Worm (Caenorhabditis elegans) whole organism, dauer: ENCODE data around the gene Y53F4A.2.

Experiments
- unc-62 ChIP-seq: sonication (generic microtip); optimal IDR thresholded peaks from 2 replicates; lab custom pipeline; 2017; ENCODE audit warnings: missing biosample characterization, missing genetic modification reagents, missing genetic modification characterization

The Y53F4A.2 gene

DNA sequence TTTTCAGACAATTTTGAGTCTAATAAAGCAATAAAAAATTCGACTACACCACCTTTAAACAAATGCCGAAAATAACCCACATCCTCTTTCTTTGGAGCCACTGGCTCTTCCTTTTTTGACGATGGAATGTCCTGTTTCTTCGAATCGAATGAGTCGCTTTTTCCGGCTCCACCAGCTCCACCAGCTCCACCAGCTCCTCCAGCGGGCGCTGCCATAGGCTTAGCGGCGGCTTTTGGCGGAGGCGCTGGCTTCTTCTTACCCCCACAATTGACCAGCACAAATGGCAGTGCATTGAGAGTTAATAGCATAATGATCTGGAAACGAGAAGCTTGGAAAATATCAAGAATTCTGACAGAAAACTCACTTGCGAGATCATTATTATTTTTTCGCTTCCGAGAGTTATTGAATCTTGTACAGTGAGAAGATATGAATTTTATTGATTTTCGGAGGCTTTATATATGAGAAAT lies at the start of gene Y53F4A.2:
Y53F4A.2 (minus strand) TSS at position 417 of the 467 bp plus-strand sequence.
- TF ChIP-seq unc-62, result no peak

DNA sequence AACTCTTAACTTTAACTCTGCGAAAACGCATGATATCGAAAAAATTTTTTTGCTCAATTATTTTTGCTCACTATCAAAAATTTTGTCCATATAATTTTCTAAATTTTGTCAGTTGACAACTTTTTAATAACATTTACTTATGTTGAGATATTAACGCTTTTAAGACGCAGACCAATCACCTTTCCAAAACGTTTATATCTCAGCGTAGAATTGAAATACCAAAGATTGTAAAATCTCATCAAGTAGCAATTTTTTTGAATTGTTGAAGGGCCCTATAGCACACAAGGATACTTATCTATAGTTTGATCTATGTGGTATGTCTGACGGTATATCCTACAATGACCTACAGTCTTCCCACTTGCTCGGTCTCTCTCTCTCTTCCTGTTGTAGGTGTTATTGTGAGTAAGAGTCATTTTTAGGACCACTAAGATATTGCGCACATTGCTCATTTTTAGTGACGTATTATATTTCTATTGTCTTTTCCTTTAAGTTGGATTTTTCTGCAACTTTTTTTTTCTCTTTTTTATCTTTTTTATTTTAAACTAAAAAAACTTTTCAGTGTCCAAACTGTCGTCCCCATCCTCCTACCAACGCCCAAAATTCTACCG lies 42.3 kb upstream of the Y53F4A.2 start, which contains the start of gene pde-3:
pde-3 (plus strand) TSS at position 558 of the 608 bp plus-strand sequence.
- TF ChIP-seq unc-62, result no peak

DNA sequence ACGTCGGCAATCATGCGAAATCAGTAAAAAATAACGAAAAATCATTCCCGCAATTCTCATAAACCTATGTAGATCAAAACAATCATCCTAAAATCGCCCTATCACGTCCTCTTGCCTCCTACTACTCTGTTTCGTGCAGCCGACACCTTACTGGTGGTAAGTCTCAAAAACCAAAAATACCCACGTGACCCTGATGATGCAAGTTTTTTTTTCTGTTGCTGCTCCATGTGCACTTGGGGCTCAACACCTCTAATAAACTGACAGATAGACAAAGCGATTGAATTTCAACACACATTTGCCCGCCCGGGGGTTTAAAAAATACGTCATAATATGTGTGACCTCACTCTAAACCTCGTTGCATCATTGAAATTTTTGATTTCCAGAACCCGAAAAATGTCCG lies 39.9 kb upstream of the Y53F4A.2 start:
- no peak for TF ChIP-seq unc-62

DNA sequence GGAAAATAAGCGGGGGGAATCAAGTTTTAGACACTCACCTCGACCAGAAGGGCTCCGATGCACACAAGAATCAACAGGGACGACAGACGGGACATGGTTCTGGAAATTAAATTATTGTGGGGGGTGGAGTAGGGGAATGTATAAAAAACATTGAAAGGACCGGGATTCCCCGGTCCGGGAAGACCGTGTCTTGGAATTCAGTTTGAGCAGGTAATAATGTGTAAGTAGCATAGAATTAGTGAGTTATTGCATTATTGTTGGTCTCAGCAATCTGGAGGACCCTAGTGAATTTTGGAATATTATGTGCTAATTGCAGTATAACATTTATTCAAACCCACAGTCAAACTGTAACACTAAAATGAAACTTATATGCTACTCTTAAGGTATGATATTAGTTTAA lies 33.4 kb upstream of the Y53F4A.2 start, which contains the start of gene R03C1.1:
R03C1.1 (minus strand) TSS at position 101 of the 400 bp plus-strand sequence.
- no peak for TF ChIP-seq unc-62

DNA sequence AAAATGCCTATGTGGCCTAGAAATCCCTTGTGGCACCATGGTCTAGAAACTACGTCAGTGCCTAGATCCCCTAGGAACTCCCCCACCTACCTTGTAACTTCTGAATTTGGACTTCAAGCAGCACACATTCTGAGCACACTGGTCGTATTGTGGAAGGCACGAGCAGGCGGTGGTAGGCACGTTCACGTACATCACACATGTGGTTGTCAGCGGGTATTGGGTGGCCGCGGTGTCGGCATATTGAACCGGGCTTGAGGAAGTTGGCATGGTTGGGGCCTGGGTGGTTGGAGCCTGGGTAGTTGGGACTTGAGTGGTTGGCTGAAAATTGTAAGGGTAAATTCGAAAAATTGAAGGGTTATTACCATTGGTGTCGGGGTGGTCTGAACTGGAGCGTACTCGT lies 30.8 kb upstream of the Y53F4A.2 start:
- no peak for TF ChIP-seq unc-62

DNA sequence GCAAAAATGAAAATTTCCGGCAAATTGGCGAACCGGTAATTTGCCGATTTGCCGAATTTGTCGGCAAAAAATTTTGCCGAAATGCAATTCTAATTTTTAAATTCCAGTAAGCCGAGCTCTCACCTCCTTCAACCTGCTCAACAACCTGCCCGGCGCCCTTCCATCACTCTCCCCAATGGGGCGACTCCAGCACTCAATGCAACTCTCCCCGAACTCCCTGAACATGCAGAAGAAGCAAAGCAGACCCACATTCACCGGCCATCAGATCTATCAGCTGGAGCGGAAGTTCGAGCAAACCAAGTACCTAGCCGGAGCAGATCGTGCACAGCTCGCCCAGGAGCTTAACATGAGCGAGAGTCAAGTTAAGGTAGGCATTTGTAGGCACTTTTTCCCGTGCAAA lies 27.7 kb upstream of the Y53F4A.2 start:
- TF ChIP-seq unc-62, result no peak

DNA sequence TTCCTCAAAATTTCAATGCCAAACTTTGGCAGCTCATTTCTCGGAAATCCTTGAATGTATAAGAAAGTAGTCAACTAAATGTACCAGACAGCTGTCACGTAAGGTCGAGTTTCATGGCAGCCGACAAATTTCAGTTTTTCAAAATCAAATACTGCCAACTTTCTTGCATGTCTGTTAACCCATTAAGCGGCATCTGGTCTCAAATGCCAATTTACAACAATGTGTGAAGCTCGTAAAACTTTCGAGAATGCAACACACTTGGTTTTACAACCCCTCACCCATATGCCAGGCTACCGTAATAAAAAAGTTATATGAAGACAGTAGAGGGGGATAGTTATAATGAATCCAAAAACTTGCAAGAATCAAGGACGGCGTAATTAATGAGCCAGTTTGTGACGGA lies 26.7 kb upstream of the Y53F4A.2 start:
- TF ChIP-seq unc-62, result no peak

DNA sequence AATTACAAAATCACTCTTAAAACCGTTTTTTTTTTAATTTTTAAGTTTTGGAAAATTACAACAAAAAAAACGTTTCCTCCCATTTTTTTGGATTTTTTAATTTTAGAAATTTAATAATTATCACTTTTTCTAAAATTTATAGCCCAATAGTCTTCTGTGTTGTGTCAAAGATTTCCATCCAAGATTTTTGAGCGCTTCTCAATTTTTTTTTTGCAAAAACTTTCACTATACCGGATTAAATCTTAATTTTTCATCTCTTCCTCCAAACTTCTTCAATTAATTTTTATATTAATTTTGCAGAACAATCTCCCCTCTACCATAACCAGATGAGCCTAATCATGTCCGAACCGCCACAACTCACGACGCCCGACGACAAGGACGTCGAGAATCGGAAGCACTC lies 25.2 kb upstream of the Y53F4A.2 start, which contains the start of gene cog-1:
cog-1 (plus strand) TSS at position 301 of the 400 bp plus-strand sequence.
- TF ChIP-seq unc-62, result no peak

DNA sequence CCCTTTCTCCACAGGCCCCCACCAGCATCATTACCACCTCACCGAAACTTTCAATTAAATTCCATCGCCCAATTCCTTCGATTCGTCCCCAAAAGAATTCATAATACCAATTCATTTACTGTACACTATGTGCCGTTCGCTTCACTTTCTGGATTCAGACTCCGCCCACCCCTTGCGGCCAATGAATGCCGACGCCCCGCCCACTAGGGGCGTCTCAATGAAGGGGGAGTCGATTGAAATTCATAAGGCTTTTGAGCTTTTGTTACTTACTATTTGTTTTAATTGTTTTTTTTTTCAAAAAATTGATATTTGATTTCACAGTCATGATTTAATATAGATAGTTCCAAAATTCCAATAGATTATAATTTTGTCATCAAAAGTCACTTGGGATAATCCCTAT lies 19.6 kb upstream of the Y53F4A.2 start:
- no peak for TF ChIP-seq unc-62

DNA sequence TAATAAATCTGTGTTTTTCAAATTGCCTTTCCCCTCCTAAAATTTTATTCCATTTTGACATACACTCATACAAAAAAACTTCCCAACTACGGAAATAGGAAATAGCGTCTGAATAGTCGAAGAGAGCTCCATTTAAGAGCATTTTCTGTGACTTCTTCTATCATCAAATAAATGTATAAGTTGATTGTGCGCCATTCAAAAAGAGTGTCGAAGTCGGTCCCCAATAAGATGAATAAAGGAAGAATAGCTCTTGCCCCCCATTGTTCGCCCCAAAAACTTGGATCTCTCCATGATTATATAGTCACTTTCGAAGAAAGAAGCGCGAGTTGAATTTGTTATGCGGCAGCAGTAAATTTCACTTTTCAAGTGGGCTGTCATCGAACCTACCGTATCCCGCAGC lies 15.6 kb upstream of the Y53F4A.2 start:
- no peak for TF ChIP-seq unc-62

DNA sequence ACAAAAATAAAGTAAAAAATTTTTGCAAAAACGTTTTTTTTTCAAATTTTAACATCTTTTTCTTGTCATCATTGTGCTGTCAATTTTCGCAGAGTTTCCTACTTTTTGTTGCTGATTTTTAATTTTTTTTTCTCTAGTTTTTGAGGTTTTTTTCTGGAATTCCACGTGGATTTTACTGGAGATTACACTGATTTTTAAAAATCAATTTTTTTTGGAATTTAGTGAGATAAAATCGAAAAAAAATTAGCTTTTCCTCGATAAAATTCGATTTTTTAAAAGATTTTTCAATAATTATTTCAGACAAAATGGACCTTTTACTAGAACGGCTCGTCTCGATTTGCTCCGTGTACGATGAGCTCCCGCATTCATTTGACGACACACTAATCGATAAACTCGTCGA lies 7.3 kb downstream of the Y53F4A.2 start, which contains the start of gene R05H10.3:
R05H10.3 (plus strand) TSS at position 301 of the 400 bp plus-strand sequence.
- TF ChIP-seq unc-62, result no peak

DNA sequence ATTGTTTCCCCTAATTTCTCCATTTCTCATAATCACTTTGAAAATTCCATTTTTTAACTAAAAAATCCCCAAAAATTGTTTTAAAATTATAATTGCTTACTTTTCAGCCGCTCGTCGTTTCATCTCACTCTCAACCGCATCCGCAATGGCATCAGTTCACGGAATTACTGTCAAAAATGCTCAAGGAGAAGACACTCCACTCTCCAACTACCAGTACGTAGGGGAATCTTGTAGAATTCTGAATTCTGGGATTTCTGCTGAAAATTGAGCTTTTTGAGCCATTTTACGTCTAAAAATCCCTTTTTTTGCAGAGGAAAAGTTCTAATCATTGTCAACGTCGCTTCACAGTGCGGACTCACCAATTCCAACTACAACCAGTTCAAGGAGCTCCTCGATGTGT lies 9.4 kb downstream of the Y53F4A.2 start:
- no peak for TF ChIP-seq unc-62

DNA sequence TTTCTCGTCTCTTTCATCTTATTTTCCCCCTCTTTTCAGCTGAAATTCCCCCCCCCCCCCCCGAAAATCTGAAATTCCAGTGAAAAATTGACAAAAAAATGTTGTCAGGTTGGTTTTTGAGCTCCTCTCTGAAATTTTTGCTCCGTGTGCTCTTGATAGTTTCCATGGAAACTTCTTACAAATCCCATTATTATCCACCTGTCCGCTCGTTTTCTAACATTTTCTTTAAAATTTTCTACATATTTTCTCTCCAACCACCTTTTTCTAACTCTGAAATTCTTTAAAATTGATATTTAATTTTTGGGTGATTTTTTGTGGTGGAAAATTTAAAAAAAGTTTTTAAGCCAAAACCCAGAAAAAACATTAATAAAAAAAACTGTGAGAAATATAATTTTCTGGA lies 10.3 kb downstream of the Y53F4A.2 start, which contains the start of gene gpx-2:
gpx-2 (plus strand) TSS at position 99 of the 400 bp plus-strand sequence.
- TF ChIP-seq unc-62, result no peak

DNA sequence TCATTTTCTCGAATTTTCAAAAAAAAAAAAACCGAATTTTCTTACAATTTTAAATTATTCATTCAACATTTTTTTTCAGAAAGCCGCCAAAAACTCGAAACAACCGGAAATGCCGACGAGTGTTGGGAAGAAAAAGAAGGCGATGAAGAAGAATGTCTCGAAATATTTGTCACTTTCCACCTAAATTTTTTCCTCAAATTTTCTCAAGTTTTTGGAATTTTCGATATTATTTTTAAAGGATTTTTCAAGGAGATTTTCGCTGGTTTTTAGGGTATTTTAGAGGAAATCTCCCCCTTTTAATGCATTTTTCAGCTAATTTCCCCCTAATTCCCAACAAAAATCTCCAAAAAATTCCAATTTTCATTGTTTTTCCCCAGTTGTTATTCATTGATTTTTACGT lies 10.8 kb downstream of the Y53F4A.2 start:
- no peak for TF ChIP-seq unc-62

DNA sequence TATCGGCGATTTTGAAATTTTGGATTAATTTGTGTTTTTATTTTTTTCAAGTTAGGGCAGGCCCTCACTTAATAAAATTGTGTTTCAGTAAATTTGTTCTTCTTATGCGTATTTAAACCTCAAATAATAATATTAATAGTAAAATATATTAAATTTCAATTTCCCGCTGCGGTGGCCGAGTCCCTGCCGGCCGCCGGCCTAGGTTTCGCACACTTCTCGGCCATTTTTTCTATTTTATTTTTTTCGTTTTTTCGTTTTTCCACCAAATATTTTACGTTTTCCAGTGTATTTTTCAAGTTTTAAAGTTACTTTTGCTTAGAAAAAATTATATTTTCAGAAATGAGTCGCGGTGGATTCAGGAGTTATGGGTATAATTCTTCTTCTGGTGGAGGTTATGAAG lies 20.0 kb downstream of the Y53F4A.2 start, which contains the start of gene rbm-28:
rbm-28 (plus strand) TSS at position 338 of the 400 bp plus-strand sequence.
- no peak for TF ChIP-seq unc-62

DNA sequence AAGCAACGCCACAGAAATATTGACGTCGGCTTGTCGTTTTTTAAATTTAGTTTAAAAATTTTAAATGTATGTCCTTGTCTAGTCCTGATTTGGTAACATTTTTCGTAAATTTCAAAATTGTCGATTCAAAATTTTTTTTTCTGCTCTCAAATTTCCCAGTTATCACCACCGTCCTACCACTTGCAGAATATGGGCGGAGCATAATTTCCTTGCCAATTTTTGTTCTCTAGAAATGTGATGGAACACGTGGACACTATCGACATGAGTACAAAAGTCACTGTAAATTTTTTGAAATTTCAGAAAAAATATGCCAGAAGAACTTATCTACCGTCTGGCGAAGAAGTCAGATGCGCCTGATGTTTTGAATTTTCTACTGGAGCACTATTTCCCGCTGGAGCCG lies 21.7 kb downstream of the Y53F4A.2 start, which contains the start of gene R05H10.7:
R05H10.7 (plus strand) TSS at position 301 of the 400 bp plus-strand sequence.
- TF ChIP-seq unc-62, result no peak

DNA sequence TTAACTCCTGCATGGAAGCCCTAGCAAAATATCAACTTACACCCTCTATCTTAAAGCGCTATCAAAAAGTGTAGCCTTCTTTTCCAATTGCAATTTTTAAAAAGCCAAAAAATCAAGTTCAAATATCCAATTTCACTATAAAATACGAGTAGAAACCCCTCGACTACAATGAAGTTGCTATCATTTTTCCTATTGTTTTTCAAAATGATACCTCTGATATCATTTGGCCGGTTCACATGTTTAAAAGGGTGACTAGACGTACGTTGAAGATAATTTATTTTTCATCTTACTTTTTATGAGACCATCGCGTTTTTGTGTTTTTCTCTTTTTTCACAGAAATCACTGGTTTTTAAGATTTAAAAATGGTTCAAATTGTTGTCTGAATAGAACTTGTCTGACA lies 25.5 kb downstream of the Y53F4A.2 start, which contains the start of gene R05H10.1:
R05H10.1 (plus strand) TSS at position 334 of the 400 bp plus-strand sequence.
- TF ChIP-seq unc-62, result no peak

DNA sequence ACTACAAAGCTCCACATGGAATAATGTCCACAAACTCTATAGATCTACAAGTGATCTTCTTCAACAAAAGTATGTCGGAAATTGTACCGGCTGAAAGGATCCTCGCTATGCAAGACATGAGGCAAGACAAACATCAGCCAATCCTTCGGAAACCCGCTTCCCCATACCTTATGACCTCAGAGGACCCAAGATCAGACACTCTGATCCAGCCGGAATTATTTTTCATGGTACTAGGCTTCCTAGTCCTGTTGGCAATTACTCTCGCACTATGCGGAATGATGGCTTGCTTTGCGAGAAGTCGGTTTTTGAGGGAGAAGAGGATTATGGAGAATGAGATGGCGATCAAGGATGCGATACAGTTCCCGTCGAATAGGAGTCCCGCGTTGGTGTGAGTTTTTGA lies 27.1 kb downstream of the Y53F4A.2 start:
- TF ChIP-seq unc-62, result no peak
